Fruit fly (Drosophila melanogaster) S2 (cell line): ENCODE data around the gene Drice.
A peak's percentile ranks its signal among the peaks of the same experiment; 100 is the strongest.

ENCODE experiments used
- CG8478 ChIP-seq: fragments of >200 bp; optimal IDR thresholded peaks from 2 replicates; lab custom pipeline; 2018
- CTCF ChIP-seq, 2 experiments: fragments of >200 bp; optimal IDR thresholded peaks; 2 replicates each; lab custom pipeline; 2018

The Drice gene

DNA sequence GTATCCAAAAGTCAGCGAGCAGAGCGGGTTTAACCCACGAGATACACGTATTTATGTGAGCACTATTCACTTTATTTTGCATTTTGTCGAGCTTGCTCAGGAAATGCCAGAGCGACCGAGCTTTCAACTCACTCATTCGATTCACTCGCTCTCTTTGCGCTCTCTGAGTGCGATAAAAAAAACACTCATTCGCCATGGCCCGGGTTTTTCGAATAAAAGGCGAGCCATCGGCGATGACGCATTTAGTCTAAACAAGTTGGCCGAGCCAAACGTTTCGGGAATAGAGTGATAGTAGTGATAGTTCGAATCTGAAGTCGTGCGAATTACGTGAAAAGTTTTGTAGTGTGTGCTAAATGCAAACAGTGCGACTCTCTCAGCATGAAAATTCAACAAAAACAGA is 17.1 kb upstream of the Drice start:
- no peak for TF ChIP-seq CG8478

DNA sequence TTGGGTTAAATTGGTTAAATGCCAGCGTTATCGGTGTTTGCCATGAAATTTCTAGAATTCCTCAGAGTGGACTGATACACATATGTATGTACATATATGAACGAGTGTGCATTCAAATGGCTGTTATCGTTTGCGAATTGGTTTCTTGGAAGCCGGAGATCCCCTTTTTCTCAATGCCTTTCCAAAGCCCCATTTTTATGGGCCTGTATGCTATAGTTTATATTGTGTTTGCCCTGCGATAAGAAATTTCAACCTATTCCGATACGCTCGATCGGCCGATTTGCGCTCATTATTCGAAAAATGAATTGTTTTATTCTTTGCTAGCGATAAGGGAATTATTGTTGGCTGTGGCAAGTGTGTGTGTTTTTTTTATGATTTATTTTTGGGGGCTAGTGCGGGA is 16.2 kb upstream of the Drice start:
- TF ChIP-seq CG8478 (no peak), CTCF (optimal IDR thresholded peaks at IDR 0.05; lab: Kevin White, UChicago) (no peak)

DNA sequence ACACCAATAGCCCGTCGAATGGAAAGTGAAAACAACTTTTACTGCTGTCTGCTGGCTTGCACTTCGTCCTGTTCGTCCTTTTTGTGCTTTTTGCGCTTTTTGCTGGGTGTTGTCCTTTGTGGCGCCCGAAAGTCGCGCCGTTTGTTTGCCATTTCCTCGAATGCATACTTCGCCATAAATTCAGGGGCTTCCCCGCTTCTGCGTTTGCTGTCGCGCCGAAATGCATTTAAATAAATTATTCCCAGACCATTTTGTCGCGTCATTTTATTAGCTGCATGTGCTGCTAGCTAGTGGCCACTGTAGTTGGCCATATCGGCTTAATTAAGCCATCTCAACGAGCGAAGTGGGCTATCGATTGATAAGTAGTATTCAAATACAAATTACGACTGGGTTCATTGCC is 14.2 kb upstream of the Drice start:
- TF ChIP-seq CG8478 (no peak), CTCF (optimal IDR thresholded peaks at IDR 0.05; lab: Kevin White, UChicago) (no peak)

DNA sequence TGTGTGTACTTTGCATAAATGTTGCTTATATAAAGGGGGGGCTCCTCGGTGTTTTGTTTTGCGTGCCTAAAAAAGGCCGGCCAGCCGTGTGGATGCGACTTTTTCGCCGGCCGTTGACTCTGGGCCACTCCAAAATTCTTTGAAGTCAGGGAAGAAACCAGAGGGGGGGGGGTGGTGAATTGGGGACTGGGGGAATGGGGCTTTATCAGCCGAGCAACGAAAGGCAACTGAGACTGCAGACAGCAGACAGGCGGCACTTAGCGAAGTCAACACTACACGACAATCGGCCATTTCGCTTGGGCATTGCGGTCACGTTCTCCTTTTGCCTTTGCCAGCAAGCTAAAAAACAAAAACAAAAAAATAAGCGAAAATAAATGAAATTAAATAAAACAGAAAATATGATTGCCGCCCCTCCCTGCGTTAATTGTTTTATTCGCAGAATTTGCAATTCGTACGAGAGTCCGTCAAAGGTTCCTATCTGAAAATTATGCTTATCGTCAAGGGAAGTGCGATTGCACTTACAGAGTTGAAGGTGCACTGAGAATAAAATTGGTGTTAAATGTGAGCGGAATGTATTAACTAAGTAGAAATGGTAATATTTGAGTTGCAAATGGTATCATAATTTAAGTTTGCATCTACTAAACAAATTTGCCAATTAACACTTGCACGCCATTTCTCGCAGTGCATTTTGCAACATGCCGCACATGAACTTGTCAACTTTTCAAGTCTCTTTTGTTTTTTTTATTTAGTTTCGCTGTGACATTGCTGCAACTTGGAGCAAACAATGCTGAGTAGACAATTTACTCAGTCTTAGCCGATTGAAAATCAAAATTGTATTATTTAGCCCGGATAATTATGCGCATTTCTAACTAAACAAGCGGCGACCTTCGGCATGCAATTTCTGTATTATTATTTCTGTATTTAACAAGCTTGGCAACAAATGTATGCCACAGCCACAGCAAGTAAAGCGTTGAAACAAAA is 13.2 kb upstream of the Drice start:
- no peak for TF ChIP-seq CTCF (optimal IDR thresholded peaks at IDR 0.05; lab: Kevin White, UChicago)
- no peak for TF ChIP-seq CG8478

DNA sequence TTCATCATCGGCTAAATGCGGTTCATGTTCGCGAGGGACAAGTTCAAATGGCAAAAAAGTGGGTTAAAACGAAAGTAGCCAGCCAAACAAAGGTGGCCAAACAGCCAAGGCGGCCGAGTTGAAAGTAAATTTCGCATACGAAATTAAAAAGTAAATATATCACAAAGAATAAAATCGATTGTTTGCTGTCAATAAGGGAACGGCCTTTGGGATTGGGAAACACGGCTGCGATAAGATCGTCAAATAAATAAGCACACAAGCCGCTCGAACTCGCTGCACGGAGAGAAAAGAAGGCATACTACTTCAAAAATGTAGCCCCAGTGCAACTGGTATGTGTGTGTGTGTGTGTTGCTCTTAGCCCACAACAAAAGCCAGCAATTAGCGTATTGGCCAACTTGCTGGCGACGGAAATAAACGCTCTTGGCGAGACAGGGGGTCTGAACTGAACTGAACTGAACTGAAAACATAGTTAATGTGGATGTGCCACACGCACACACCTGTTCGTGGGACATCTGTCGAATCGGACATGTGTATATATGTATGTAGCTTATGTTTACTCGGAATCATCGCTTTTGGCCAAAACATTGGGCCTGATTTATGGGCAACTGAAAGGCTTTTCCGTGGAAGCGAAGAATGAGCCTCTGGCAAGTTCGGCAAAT is 11.4 kb upstream of the Drice start:
- no peak for TF ChIP-seq CTCF (optimal IDR thresholded peaks at IDR 0.05; lab: Kevin White, UChicago)
- TF ChIP-seq CG8478 = no peak

DNA sequence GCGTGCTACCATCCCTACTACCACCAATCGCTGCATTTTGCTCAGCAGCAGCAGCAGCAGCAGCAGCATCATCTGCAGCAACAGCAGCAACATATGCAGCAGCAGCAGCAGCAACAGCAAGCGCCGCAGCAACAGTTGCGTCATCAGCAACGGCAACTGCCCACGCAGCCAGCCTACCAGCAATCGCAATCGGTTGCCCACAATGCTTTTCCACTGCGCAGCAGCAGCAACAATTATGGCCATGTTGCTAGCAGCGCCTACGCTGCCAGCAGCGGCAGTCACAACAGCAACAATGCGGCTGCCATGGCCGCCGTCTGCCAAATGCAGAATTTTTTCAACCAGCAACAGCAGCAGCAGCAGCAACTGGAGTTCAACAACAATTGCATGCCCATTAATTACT is 9.3 kb upstream of the Drice start:
- TF ChIP-seq CG8478 = no peak
- no peak for TF ChIP-seq CTCF (optimal IDR thresholded peaks at IDR 0.05; lab: Kevin White, UChicago)

DNA sequence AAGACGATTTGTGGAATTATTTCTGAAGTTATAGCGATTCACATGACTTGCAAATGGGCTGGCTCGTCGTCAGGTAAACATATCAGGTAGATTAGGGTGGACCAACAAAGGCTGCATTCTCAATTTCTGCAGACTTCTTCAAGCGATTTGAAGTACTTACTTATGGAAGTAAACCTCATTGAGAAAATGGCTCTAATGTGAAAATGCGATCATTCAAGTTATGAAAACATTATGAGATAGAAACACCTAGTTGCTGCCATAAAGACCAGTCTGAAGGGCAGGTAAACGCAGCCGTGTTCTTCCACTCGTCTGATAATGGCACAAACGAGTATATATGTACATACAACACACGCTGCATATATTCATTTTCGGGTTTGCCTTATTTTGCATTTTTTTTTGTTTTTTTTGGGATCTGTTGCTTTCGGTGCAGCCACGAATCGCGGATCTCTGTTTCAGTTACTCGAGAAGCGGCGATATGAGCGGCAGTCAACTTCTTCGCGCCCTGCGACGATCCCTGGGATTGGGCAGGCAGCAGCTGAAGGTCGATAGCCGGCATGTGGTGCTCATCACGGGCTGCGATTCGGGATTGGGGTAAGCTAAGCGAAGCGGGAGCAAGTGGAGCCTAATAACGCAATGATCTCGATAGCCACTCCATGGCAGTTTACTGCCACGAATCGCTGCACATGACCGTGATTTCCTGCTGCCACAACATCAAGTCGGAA is 5.1 kb upstream of the Drice start, which contains the start of gene sro:
sro (plus strand) TSS at position 437 of the 722 bp plus-strand sequence.
- TF ChIP-seq CTCF (optimal IDR thresholded peaks at IDR 0.05; lab: Kevin White, UChicago) (no peak), CG8478 (no peak)

DNA sequence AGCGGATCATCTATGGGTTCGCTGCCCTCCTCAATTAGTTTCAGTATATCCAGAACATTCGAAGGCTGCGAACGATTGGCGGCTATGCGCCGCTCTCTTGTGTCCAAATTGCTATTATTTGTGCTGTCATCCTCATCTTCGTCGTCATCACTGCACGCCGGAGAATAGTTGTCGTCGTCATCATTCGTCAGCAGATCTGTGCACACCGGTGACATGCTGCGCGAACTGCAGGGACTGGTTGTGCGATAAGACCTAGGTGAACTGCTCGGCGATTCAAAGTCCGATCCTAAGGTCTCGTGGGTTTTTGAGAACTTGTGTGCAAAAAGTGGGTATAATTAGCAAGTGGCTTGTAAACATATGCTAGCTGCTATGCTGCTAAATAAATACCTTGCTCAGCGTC is 2.3 kb upstream of the Drice start:
- TF ChIP-seq CG8478 (no peak), CTCF (optimal IDR thresholded peaks at IDR 0.05; lab: Kevin White, UChicago) (no peak)

DNA sequence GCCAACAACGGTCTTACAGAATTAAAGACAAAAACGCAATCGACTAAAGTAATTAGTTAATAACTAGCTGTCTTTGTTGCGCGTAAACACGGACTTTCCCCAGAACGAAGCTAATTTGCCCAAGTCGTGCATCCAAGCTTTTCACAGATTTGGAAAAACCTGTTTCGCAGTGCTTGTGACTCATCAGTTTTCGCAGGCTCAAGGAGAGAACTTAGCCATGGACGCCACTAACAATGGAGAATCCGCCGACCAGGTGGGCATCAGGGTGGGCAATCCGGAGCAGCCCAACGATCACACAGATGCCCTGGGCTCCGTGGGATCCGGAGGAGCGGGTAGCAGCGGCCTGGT is 197 bp downstream of the Drice start:
- TF ChIP-seq CTCF (optimal IDR thresholded peaks at IDR 0.05; lab: Kevin White, UChicago) = no peak
- no peak for TF ChIP-seq CG8478

DNA sequence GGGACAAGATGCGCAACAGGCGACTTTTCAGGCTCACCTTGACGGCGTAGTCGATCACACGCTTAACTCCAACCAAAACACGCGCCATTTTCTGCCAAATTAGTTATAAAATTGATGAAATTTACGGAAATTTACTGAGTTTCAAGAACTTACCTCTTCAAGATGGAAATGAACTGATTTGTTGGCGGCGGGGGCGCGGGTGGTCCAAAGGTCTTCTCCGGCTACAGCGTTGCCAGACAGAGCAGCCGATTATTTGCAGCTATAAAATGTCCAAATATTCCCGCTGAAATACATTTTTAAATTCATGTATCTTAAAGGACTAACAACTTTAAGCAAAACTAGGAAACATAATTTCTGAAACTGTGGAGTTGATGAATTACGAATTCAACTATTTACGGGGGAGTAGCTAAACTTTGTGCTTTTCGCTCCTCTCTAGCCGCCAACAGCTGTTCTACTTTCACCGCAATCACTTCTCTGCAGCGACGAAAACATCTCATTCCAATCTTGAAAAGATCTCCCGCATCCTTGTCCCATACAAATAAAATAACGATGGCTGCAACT is 3.4 kb downstream of the Drice start, which contains the start of the genes Etfb and CG7789:
Etfb (minus strand) TSS at position 193 of the 561 bp plus-strand sequence.
CG7789 (plus strand) TSS at position 444 of the 561 bp plus-strand sequence.
- no peak for TF ChIP-seq CTCF (optimal IDR thresholded peaks at IDR 0.05; lab: Kevin White, UChicago)
- TF ChIP-seq CG8478 = no peak

DNA sequence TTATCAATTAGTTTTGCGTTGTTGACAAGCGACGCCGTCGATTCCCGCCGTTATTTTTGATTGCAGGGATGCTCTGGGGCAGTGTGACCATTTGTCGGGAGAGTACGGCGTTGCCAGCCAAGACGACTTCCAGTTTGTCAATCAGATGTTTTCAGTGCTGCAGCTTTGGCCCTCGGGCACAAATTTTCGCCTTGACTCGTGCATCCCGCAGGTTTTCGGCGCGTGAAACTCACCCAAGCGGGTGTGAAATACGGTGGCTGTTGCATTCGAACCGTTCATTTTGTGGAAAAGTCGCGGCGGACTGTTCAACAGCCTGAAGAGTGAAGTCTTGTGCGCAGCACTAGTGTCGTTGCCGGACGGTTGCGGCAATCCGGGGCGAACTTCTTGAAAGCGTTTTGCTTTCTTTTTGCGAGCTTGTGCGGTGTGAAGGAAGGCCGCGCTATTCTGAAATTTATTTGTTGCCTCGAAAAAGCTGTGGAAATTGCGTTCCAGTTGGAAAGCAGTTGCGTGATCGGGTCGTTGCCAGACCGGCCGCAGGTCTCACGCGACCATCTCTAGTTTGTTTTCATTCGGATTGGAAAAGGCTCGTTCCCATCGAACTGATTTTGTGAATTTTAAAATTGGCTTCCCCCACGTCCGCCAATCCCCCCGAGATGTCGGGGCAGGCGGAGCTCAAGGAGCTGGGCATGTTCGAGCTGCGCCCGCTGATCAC is 7.4 kb downstream of the Drice start, which contains the start of the genes ca and ncd:
ca (plus strand) TSS at position 130 of the 712 bp plus-strand sequence.
ncd (minus strand) TSS at position 446 of the 712 bp plus-strand sequence.
- TF ChIP-seq CG8478 (no peak), CTCF (optimal IDR thresholded peaks at IDR 0.05; lab: Kevin White, UChicago) (peak in 1 of 2 experiments; percentile 14)

DNA sequence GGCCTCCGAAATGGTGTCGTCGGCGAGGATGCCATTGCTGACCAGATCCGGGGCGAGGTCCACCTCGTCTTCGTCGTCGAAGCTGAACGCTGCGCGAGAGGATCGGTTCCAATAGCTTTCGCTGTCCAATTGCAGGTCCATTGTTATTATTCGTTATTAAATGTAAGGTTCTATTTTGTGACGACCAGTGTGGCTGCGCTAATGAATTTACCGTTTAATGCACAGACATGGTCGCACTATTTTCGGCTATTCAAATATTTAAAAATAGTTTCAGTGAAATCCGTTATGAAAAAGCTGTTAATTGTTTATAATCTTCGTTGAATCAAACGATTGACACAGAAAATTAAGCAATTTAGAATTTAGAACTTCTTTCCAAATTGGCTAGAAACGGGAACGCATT is 16.8 kb downstream of the Drice start, which contains the start of gene Vps16B:
Vps16B (minus strand) TSS at position 186 of the 400 bp plus-strand sequence.
- TF ChIP-seq CTCF (optimal IDR thresholded peaks at IDR 0.05; lab: Kevin White, UChicago) = no peak
- no peak for TF ChIP-seq CG8478

DNA sequence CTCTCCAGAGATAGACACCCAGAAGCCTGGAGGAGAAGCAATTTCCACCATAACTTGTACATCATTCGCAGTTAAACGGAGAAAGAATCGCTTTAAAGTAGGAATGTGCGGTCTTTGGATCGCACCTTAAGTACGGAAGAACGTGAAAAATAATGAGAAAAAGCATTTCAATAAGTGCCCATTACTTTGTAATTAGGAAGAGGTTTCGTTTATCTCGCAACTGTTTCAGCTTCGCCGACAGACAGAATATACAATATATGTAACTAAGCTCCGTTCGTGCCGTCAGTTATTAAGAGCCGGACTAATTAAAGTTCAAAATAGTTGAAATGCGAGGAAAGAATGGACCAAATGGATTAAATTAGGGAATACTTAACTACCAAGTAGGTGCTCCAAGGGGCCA is 18.2 kb downstream of the Drice start, which contains the start of gene CG7829:
CG7829 (minus strand) TSS at position 101 of the 400 bp plus-strand sequence.
- TF ChIP-seq CTCF (optimal IDR thresholded peaks at IDR 0.05; lab: Kevin White, UChicago) = no peak
- TF ChIP-seq CG8478 = no peak
